Worm (Caenorhabditis elegans): ENCODE measurements around the gene Y81G3A.6.

ce11 chrII:13078848-13079428, 3.4 kb downstream of the Y81G3A.6 start, which contains the start of gene F42G4.6:
- TF ChIP-seq aly-2 (tag; optimal IDR thresholded peaks at IDR 0.05) (no peak), hlh-11 (tag; optimal IDR thresholded peaks at IDR 0.05) (peak; percentile 78), jun-1 (tag; optimal IDR thresholded peaks at IDR 0.05) (no peak), zag-1 (tag; optimal IDR thresholded peaks at IDR 0.05) (no peak), ama-1 (optimal IDR thresholded peaks at IDR 0.05) (no peak), nhr-237 (tag; optimal IDR thresholded peaks at IDR 0.05) (no peak), pha-4 (GFP tag; IDR thresholded peaks at IDR 0.05) (no peak), pha-4 (tag; optimal IDR thresholded peaks at IDR 0.05) (no peak), daf-16 (GFP tag; optimal IDR thresholded peaks at IDR 0.05) (no peak), daf-16 (tag; optimal IDR thresholded peaks at IDR 0.05) (peak; percentile 90), lin-39 (tag; optimal IDR thresholded peaks at IDR 0.05) (no peak), ces-1 (GFP tag; optimal IDR thresholded peaks at IDR 0.05) (no peak), daf-19 (GFP tag; conservative IDR thresholded peaks at IDR 0.05) (no peak), ztf-11 (tag; optimal IDR thresholded peaks at IDR 0.05) (no peak), D1046.2 (GFP tag; IDR thresholded peaks at IDR 0.05) (no peak)
